Worm (Caenorhabditis elegans): ENCODE data around the gene ador-1.

ador-1 gene

ce11 chrII:12542594-12542997, 39.9 kb upstream of the ador-1 start (continued):
- TF ChIP-seq nhr-102 (tag; optimal IDR thresholded peaks at IDR 0.05) (peak; percentile 58), F44E2.7 (GFP tag; IDR thresholded peaks at IDR 0.05) (0 out of 2 replicates have a peak, but pooled peaks have one; percentile 68), ceh-62 (tag; optimal IDR thresholded peaks at IDR 0.05) (no peak), nhr-10 (tag; optimal IDR thresholded peaks at IDR 0.05) (no peak), jun-1 (tag; optimal IDR thresholded peaks at IDR 0.05) (no peak), set-16 (GFP tag; IDR thresholded peaks at IDR 0.05) (no peak), madf-5 (GFP tag; IDR thresholded peaks at IDR 0.05) (no peak), madf-9 (GFP tag; conservative IDR thresholded peaks at IDR 0.05) (0 out of 2 replicates have a peak, but pooled peaks have one; percentile 36), daf-16 (GFP tag; optimal IDR thresholded peaks at IDR 0.05) (peak; percentile 42 to 84), daf-16 (tag; optimal IDR thresholded peaks at IDR 0.05) (no peak)

- TF ChIP-seq ZK337.2 (GFP tag; IDR thresholded peaks at IDR 0.05) (0 out of 2 replicates have a peak, but pooled peaks have one; percentile 52), F49E8.2 (tag; optimal IDR thresholded peaks at IDR 0.05; ENCODE audit: borderline replicate concordance) (peak; percentile 51), spr-1 (tag; optimal IDR thresholded peaks at IDR 0.05) (peak; percentile 49), lim-7 (GFP tag; IDR thresholded peaks at IDR 0.05) (peak; percentile 85), unc-130 (GFP tag; optimal IDR thresholded peaks at IDR 0.05) (peak; percentile 62), nhr-77 (tag; optimal IDR thresholded peaks at IDR 0.05) (peak; percentile 35), snpc-1.2 (GFP tag; IDR thresholded peaks at IDR 0.05) (peak; percentile 66; the same call in 1 of the 2 replicates), arid-1 (GFP tag; conservative IDR thresholded peaks at IDR 0.05) (0 out of 2 replicates have a peak, but pooled peaks have one; percentile 17), egl-43 (GFP tag; IDR thresholded peaks at IDR 0.05) (peak; percentile 70; the same call in 1 of the 2 replicates), lin-38 (GFP tag; IDR thresholded peaks at IDR 0.05) (peak; percentile 79), daf-19 (GFP tag; conservative IDR thresholded peaks at IDR 0.05) (peak; percentile 84), zip-2 (tag; optimal IDR thresholded peaks at IDR 0.05) (peak; percentile 47), tra-1 (GFP tag; IDR thresholded peaks at IDR 0.05) (0 out of 2 replicates have a peak, but pooled peaks have one; percentile 47), dmd-6 (GFP tag; IDR thresholded peaks at IDR 0.05) (peak; percentile 47), vab-7 (GFP tag; IDR thresholded peaks at IDR 0.05) (peak; percentile 76), spr-3 (GFP tag; optimal IDR thresholded peaks at IDR 0.05) (peak; percentile 47), dve-1 (tag; optimal IDR thresholded peaks at IDR 0.05; ENCODE audit: insufficient read depth) (peak; percentile 74), set-16 (GFP tag; IDR thresholded peaks at IDR 0.05) (peak; percentile 15; the same call in 1 of the 2 replicates), mxl-2 (GFP tag; conservative IDR thresholded peaks at IDR 0.05) (0 out of 2 replicates have a peak, but pooled peaks have one; percentile 27), rbr-2 (tag; optimal IDR thresholded peaks at IDR 0.05) (peak; percentile 27), ctbp-1 (GFP tag; IDR thresholded peaks at IDR 0.05) (peak; percentile 73), Y5F2A.4 (GFP tag; optimal IDR thresholded peaks at IDR 0.05) (peak; percentile 66), pqm-1 (tag; optimal IDR thresholded peaks at IDR 0.05) (peak; percentile 11), F10B5.3 (tag; optimal IDR thresholded peaks at IDR 0.05) (peak; percentile 10), T26A8.4 (GFP tag; IDR thresholded peaks at IDR 0.05) (peak; percentile 77), dmd-8 (GFP tag; IDR thresholded peaks at IDR 0.05) (0 out of 2 replicates have a peak, but pooled peaks have one; percentile 62), zfp-2 (tag; optimal IDR thresholded peaks at IDR 0.05) (peak; percentile 23), Y48G9A.11 (GFP tag; IDR thresholded peaks at IDR 0.05) (peak; percentile 72; the same call in 1 of the 2 replicates), mdt-29 (GFP tag; IDR thresholded peaks at IDR 0.05) (0 out of 2 replicates have a peak, but pooled peaks have one; percentile 19), zfp-3 (GFP tag; conservative IDR thresholded peaks at IDR 0.05) (peak; percentile 80), lin-13 (GFP tag; optimal IDR thresholded peaks at IDR 0.05) (peak; percentile 34), mes-2 (tag; optimal IDR thresholded peaks at IDR 0.05; ENCODE audit: poor library complexity, severe bottlenecking) (peak; percentile 42), madf-5 (GFP tag; IDR thresholded peaks at IDR 0.05) (peak in 1 of 2 experiments; percentile 68; a peak in 1 of 4 replicates), duxl-1 (tag; optimal IDR thresholded peaks at IDR 0.05; ENCODE audit: poor library complexity) (peak; percentile 65), nhr-102 (tag; optimal IDR thresholded peaks at IDR 0.05) (peak; percentile 72), nhr-28 (tag; optimal IDR thresholded peaks at IDR 0.05) (peak; percentile 12), hlh-11 (tag; optimal IDR thresholded peaks at IDR 0.05) (peak; percentile 15), hif-1 (tag; optimal IDR thresholded peaks at IDR 0.05) (peak in 1 of 2 experiments; percentile 39), php-3 (GFP tag; IDR thresholded peaks at IDR 0.05) (peak; percentile 64; the same call in 1 of the 2 replicates), daf-16 (GFP tag; optimal IDR thresholded peaks at IDR 0.05) (peak in 1 of 2 experiments; percentile 84), daf-16 (tag; optimal IDR thresholded peaks at IDR 0.05) (peak; percentile 74), hmg-1.1 (GFP tag; IDR thresholded peaks at IDR 0.05) (peak; percentile 55)
These were observed 39.0 kb upstream of the ador-1 start for ce11 chrII:12541670-12542080.

All from whole organism, L4 larva.